Worm (Caenorhabditis elegans): ENCODE results near the gene srbc-58.

Gene srbc-58

DNA sequence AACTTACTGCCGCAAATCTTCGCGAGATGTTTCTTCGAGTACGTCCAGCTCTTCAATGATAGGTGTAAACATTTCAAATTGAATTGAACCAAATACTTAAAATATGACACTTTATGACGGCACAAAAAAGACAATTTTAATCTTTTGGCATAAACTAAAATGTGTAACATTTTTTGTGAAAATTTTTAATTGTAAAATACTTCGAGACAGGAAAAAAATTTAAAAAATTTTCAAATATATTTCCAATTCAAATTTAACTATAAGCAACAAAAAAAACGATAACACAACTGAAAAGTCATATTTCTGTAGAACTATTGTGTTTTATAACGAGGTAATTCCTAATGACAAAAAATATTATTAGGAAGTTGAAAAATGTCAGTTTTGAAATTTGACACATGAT is 12.9 kb upstream of the srbc-58 start, which contains the start of gene C05E4.12:
Gene C05E4.12 (minus strand): TSS at position 101 of the 400 bp plus-strand sequence.
- TF ChIP-seq aly-1 (tag; optimal IDR thresholded peaks at IDR 0.05): no peak
- TF ChIP-seq hmg-4 (GFP tag; optimal IDR thresholded peaks at IDR 0.05): no peak
- no peak for TF ChIP-seq F13C5.2 (tag; optimal IDR thresholded peaks at IDR 0.05)
- no peak for TF ChIP-seq tbx-37 (GFP tag; conservative IDR thresholded peaks at IDR 0.05)
- no peak for TF ChIP-seq tbx-11 (GFP tag; IDR thresholded peaks at IDR 0.05)
- TF ChIP-seq pes-1 (GFP tag; IDR thresholded peaks at IDR 0.05): no peak
- no peak for TF ChIP-seq scrt-1 (GFP tag; IDR thresholded peaks at IDR 0.05)
- no peak for TF ChIP-seq ceh-36 (tag; optimal IDR thresholded peaks at IDR 0.05)

DNA sequence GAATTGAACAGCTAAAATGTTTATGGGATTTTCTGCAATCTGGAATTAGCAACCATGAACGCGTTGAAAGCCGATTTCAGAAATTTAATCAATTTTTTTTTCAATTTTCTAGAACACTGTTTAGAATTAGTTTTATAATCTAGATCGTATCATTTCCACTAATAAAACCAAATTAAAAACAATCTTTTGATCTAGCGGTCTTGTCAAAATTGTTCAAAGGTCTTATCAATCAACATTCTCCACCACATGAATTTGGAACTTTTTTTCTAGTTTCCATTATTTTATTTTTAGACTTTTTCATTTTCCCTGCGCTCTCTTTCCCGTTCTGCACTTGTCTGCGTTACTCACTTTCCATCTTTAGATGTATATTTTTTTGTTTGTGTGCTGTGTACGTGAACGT is 12.5 kb upstream of the srbc-58 start, which contains the start of gene srp-2:
Gene srp-2 (plus strand): TSS at position 301 of the 400 bp plus-strand sequence.
- no peak for TF ChIP-seq tbx-37 (GFP tag; conservative IDR thresholded peaks at IDR 0.05)
- no peak for TF ChIP-seq F13C5.2 (tag; optimal IDR thresholded peaks at IDR 0.05)
- no peak for TF ChIP-seq tra-4 (tag; optimal IDR thresholded peaks at IDR 0.05)
- no peak for TF ChIP-seq hmg-4 (GFP tag; optimal IDR thresholded peaks at IDR 0.05)
- TF ChIP-seq ets-7 (tag; optimal IDR thresholded peaks at IDR 0.05): no peak
- no peak for TF ChIP-seq pes-1 (GFP tag; IDR thresholded peaks at IDR 0.05)
- no peak for TF ChIP-seq ceh-36 (tag; optimal IDR thresholded peaks at IDR 0.05)
- TF ChIP-seq hnd-1 (tag; optimal IDR thresholded peaks at IDR 0.05): no peak
- TF ChIP-seq ceh-13 (GFP tag; optimal IDR thresholded peaks at IDR 0.05): no peak
- no peak for TF ChIP-seq scrt-1 (GFP tag; IDR thresholded peaks at IDR 0.05)
- no peak for TF ChIP-seq B0310.2 (tag; optimal IDR thresholded peaks at IDR 0.05)
- TF ChIP-seq flt-1 (GFP tag; IDR thresholded peaks at IDR 0.05): no peak
- TF ChIP-seq tbx-11 (GFP tag; IDR thresholded peaks at IDR 0.05): no peak
- no peak for TF ChIP-seq sea-1 (GFP tag; conservative IDR thresholded peaks at IDR 0.05)
- no peak for TF ChIP-seq aly-1 (tag; optimal IDR thresholded peaks at IDR 0.05)

DNA sequence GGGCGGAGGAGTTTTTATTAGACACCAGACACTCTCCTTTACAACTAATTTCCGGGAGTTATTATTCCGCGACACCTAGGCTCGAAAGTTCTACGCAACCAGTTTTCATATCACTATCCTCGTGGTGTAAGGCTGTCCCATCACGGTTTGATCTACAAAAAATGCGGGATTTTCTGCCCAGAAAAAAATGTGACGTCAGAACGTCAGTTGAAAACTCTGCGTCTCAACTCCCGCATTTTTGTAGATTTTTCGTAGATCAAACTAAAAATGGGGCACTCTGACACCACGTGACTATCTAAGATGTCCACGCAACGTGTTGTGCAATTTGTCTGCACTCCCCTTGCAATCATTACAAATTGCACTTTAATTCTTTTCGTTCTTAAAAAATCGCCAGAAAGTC is 10.1 kb upstream of the srbc-58 start, which contains the start of gene str-238:
Gene str-238 (plus strand): TSS at position 301 of the 400 bp plus-strand sequence.
- no peak for TF ChIP-seq F13C5.2 (tag; optimal IDR thresholded peaks at IDR 0.05)
- TF ChIP-seq tra-4 (tag; optimal IDR thresholded peaks at IDR 0.05): no peak
- no peak for TF ChIP-seq sea-1 (GFP tag; conservative IDR thresholded peaks at IDR 0.05)
- TF ChIP-seq flt-1 (GFP tag; IDR thresholded peaks at IDR 0.05): no peak
- TF ChIP-seq ceh-36 (tag; optimal IDR thresholded peaks at IDR 0.05): no peak
- TF ChIP-seq hmg-4 (GFP tag; optimal IDR thresholded peaks at IDR 0.05): no peak
- no peak for TF ChIP-seq hnd-1 (tag; optimal IDR thresholded peaks at IDR 0.05)
- TF ChIP-seq B0310.2 (tag; optimal IDR thresholded peaks at IDR 0.05): no peak
- TF ChIP-seq ets-7 (tag; optimal IDR thresholded peaks at IDR 0.05): no peak
- no peak for TF ChIP-seq tbx-37 (GFP tag; conservative IDR thresholded peaks at IDR 0.05)
- no peak for TF ChIP-seq ama-1 (optimal IDR thresholded peaks at IDR 0.05)
- no peak for TF ChIP-seq ceh-13 (GFP tag; optimal IDR thresholded peaks at IDR 0.05)
- no peak for TF ChIP-seq aly-1 (tag; optimal IDR thresholded peaks at IDR 0.05)
- TF ChIP-seq tbx-11 (GFP tag; IDR thresholded peaks at IDR 0.05): no peak
- no peak for TF ChIP-seq pes-1 (GFP tag; IDR thresholded peaks at IDR 0.05)
- TF ChIP-seq hmbx-1 (tag; optimal IDR thresholded peaks at IDR 0.05): no peak

DNA sequence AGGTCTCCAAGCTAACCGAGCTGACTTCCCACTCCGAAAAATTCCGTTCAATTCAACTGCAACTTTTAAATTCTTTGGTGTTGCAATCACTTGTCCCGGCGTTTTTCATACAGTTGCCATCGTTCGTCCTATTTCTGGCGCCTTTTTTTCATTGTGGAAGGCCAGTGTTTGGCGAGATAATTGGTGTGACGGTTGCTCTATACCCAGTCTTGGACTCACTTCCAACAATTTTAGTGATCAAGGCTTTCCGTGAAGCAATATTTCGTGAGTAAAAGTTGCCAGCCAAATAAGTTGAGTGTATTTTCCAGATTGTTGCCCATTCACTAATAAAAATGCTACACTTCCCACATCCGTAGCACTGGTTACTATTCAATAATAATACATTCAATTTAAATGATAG is 2.6 kb upstream of the srbc-58 start:
- no peak for TF ChIP-seq scrt-1 (GFP tag; IDR thresholded peaks at IDR 0.05)

DNA sequence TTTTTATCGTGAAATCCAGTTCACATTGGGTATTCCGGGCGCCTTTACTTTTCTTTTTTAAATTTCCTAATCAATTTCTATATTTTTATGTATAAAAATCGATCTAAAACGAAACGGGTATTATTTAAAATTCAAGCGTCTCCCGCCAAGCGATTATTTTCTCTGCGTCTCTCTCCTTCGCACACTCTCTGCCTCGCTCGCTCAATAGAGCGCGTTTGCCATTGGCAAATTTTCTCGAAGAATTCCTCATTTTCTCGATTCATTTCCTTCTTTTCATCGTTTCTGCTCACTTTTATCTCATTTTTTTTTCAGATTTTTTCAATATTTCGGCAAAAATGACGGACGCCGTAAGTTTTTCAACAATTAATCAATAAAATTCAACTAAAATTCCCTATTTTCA is 1.5 kb upstream of the srbc-58 start, which contains the start of gene sti-1:
Gene sti-1 (plus strand): TSS at position 263 of the 400 bp plus-strand sequence.
- peak; percentile 34 for TF ChIP-seq F13C5.2 (tag; optimal IDR thresholded peaks at IDR 0.05)
- no peak for TF ChIP-seq hmbx-1 (tag; optimal IDR thresholded peaks at IDR 0.05)

DNA sequence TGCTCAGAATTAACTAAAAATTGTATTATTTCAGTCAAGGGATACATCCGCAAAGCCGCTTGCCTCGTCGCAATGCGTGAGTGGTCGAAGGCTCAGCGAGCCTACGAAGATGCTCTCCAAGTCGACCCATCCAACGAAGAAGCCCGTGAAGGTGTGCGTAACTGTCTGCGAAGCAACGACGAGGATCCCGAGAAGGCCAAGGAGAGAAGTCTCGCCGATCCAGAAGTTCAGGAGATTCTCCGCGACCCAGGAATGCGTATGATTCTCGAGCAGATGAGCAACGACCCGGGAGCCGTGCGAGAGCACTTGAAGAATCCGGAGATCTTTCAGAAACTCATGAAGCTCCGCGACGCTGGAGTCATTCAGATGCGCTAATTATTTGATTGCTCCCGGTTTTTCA is 454 bp upstream of the srbc-58 start:
- TF ChIP-seq tra-4 (tag; optimal IDR thresholded peaks at IDR 0.05): no peak
- TF ChIP-seq hmg-4 (GFP tag; optimal IDR thresholded peaks at IDR 0.05): no peak
- TF ChIP-seq ets-7 (tag; optimal IDR thresholded peaks at IDR 0.05): no peak
- TF ChIP-seq ceh-36 (tag; optimal IDR thresholded peaks at IDR 0.05): no peak
- no peak for TF ChIP-seq tbx-37 (GFP tag; conservative IDR thresholded peaks at IDR 0.05)
- no peak for TF ChIP-seq hmbx-1 (tag; optimal IDR thresholded peaks at IDR 0.05)
- TF ChIP-seq aly-1 (tag; optimal IDR thresholded peaks at IDR 0.05): no peak
- no peak for TF ChIP-seq hnd-1 (tag; optimal IDR thresholded peaks at IDR 0.05)
- TF ChIP-seq flt-1 (GFP tag; IDR thresholded peaks at IDR 0.05): no peak
- no peak for TF ChIP-seq pes-1 (GFP tag; IDR thresholded peaks at IDR 0.05)
- no peak for TF ChIP-seq tbx-11 (GFP tag; IDR thresholded peaks at IDR 0.05)
- no peak for TF ChIP-seq ceh-13 (GFP tag; optimal IDR thresholded peaks at IDR 0.05)
- no peak for TF ChIP-seq scrt-1 (GFP tag; IDR thresholded peaks at IDR 0.05)
- no peak for TF ChIP-seq ama-1 (optimal IDR thresholded peaks at IDR 0.05)
- TF ChIP-seq B0310.2 (tag; optimal IDR thresholded peaks at IDR 0.05): no peak
- TF ChIP-seq F13C5.2 (tag; optimal IDR thresholded peaks at IDR 0.05): no peak
- no peak for TF ChIP-seq sea-1 (GFP tag; conservative IDR thresholded peaks at IDR 0.05)

DNA sequence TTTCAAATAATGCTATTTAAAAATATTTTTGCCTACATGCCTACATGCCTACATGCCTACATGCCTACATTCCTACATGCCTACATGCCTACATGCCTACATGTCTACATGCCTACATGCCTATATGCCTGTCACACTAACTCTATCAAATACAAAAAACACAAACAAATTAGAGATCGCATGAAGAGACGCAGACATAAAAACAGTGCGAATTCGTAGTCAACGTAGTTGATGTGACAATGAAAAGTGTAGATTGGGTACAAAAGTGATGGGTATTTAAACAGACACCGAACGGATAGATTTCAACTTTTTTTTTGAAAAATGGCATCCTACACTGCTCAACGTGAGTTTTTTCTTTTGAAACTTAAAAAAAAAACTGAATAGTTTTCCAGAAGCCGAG is 2.5 kb downstream of the srbc-58 start, which contains the start of gene R09E12.9:
Gene R09E12.9 (plus strand): TSS at position 316 of the 400 bp plus-strand sequence.
- TF ChIP-seq tbx-11 (GFP tag; IDR thresholded peaks at IDR 0.05) (no peak), hmbx-1 (tag; optimal IDR thresholded peaks at IDR 0.05) (no peak), pes-1 (GFP tag; IDR thresholded peaks at IDR 0.05) (no peak), aly-1 (tag; optimal IDR thresholded peaks at IDR 0.05) (no peak), scrt-1 (GFP tag; IDR thresholded peaks at IDR 0.05) (no peak), ets-7 (tag; optimal IDR thresholded peaks at IDR 0.05) (no peak), ama-1 (optimal IDR thresholded peaks at IDR 0.05) (no peak), B0310.2 (tag; optimal IDR thresholded peaks at IDR 0.05) (no peak), tra-4 (tag; optimal IDR thresholded peaks at IDR 0.05) (no peak)

DNA sequence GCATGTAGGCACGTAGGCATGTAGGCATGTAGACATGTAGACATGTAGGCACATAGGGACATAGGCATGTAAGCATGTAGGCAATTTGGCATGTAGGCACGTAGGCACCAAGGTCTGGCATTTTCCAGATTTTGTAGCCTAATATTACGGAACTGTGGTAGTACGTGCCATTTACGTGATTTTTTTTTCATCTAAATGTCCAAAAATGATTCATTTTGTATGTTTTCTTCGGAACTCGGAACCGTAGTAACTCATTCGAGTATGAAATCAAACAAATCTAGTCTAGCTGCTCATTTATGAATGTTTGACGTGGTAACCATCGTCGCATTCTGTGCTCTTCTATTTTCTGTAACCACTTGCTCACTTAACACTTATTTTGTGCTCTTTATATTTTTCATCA is 3.5 kb downstream of the srbc-58 start, which contains the start of gene srbc-59:
Gene srbc-59 (plus strand): TSS at position 301 of the 400 bp plus-strand sequence.
- TF ChIP-seq ama-1 (optimal IDR thresholded peaks at IDR 0.05) (no peak), sea-1 (GFP tag; conservative IDR thresholded peaks at IDR 0.05) (no peak)
